Worm (Caenorhabditis elegans) whole organism, L1 larva: ENCODE results near the gene W04E12.7.

Source experiments
- C34B4.2 ChIP-seq: sonication (generic microtip); optimal IDR thresholded peaks from 2 replicates; lab custom pipeline; 2017; ENCODE audit warnings: mild to moderate bottlenecking, missing genetic modification characterization, missing compliant biosample characterization
- Y116A8C.19 ChIP-seq: sonication (generic microtip); optimal IDR thresholded peaks from 2 replicates; lab custom pipeline; 2016; ENCODE audit warnings: missing compliant biosample characterization, missing genetic modification characterization, borderline replicate concordance
- aha-1 ChIP-seq: fragments of 150-350 bp; optimal IDR thresholded peaks from 2 replicates; lab custom pipeline; 2014; ENCODE audit warnings: missing biosample characterization, missing genetic modification characterization
- ama-1 ChIP-seq: fragments of 150-350 bp; optimal IDR thresholded peaks from 2 replicates; lab custom pipeline; 2014
- ceh-8 ChIP-seq: fragments of 200-800 bp; sonication (Bioruptor generic); optimal IDR thresholded peaks from 2 replicates; lab custom pipeline; 2018; ENCODE audit warnings: mild to moderate bottlenecking, missing genetic modification characterization, moderate library complexity, missing compliant biosample characterization
- ceh-88 ChIP-seq: fragments of 200-800 bp; sonication (Bioruptor generic); IDR thresholded peaks from 2 replicates; pipeline ENCODE4 v1.3.6; 2022; ENCODE audit warnings: missing genetic modification characterization, missing compliant biosample characterization
- ceh-90 ChIP-seq: sonication (generic microtip); optimal IDR thresholded peaks from 2 replicates; lab custom pipeline; 2016; ENCODE audit warnings: missing genetic modification characterization, missing compliant biosample characterization
- ces-1 ChIP-seq: fragments of 150-350 bp; optimal IDR thresholded peaks from 2 replicates; lab custom pipeline; 2014; ENCODE audit warnings: missing biosample characterization, missing genetic modification reagents, missing genetic modification characterization
- dsc-1 ChIP-seq: sonication (generic microtip); optimal IDR thresholded peaks from 2 replicates; lab custom pipeline; 2016; ENCODE audit warnings: mild to moderate bottlenecking, missing genetic modification characterization, missing compliant biosample characterization
- egl-27 ChIP-seq, 2 experiments: fragments of 150-350 bp in 1 of 2; sonication (generic microtip); optimal IDR thresholded peaks; 3 replicates each; lab custom pipeline; 2017 to 2018; ENCODE audit warnings: missing biosample characterization in 2 of 2, missing genetic modification characterization in 2 of 2, missing genetic modification reagents in 2 of 2
- fkh-4 ChIP-seq: sonication (generic microtip); optimal IDR thresholded peaks from 2 replicates; lab custom pipeline; 2016; ENCODE audit warnings: missing compliant biosample characterization, missing genetic modification characterization, borderline replicate concordance
- fkh-8 ChIP-seq: sonication (generic microtip); optimal IDR thresholded peaks from 2 replicates; lab custom pipeline; 2016; ENCODE audit warnings: mild to moderate bottlenecking, missing genetic modification characterization, missing compliant biosample characterization
- fos-1 ChIP-seq: fragments of 150-350 bp; optimal IDR thresholded peaks from 2 replicates; lab custom pipeline; 2014; ENCODE audit warnings: missing biosample characterization, missing genetic modification characterization
- hpl-2 ChIP-seq: fragments of 150-350 bp; optimal IDR thresholded peaks from 2 replicates; lab custom pipeline; 2014; ENCODE audit warnings: missing biosample characterization, missing genetic modification reagents, missing genetic modification characterization
- isw-1 ChIP-seq: fragments of 200-800 bp; sonication (Bioruptor generic); IDR thresholded peaks from 2 replicates; pipeline ENCODE4 v1.3.6; 2022; ENCODE audit warnings: missing genetic modification characterization, missing compliant biosample characterization
- lin-15B ChIP-seq: fragments of 150-350 bp; sonication (generic microtip); optimal IDR thresholded peaks from 3 replicates; lab custom pipeline; 2014; ENCODE audit warnings: missing biosample characterization, missing genetic modification characterization
- lin-35 ChIP-seq, 2 experiments: fragments of 150-350 bp; optimal IDR thresholded peaks; 2 replicates each; lab custom pipeline; 2014; ENCODE audit warnings: missing biosample characterization in 2 of 2, missing genetic modification characterization in 2 of 2, missing genetic modification reagents in 2 of 2
- lsy-2 ChIP-seq, 2 experiments: fragments of 150-350 bp; optimal IDR thresholded peaks; 2 replicates each; lab custom pipeline; 2014; ENCODE audit warnings: missing biosample characterization in 2 of 2, missing genetic modification characterization in 2 of 2
- mab-9 ChIP-seq: fragments of 200-800 bp; sonication (Bioruptor generic); IDR thresholded peaks from 2 replicates; pipeline ENCODE4 v1.3.6; 2022; ENCODE audit warnings: missing genetic modification reagents, missing genetic modification characterization, missing compliant biosample characterization
- mep-1 ChIP-seq: fragments of 150-350 bp; optimal IDR thresholded peaks from 2 replicates; lab custom pipeline; 2014; ENCODE audit warnings: missing biosample characterization, missing genetic modification characterization
- nhr-11 ChIP-seq: fragments of 150-350 bp; optimal IDR thresholded peaks from 2 replicates; lab custom pipeline; 2014; ENCODE audit warnings: missing biosample characterization, missing genetic modification characterization
- nhr-12 ChIP-seq: sonication (generic microtip); optimal IDR thresholded peaks from 2 replicates; lab custom pipeline; 2017; ENCODE audit warnings: missing biosample characterization, missing genetic modification characterization
- nhr-19 ChIP-seq: fragments of 200-800 bp; sonication (Bioruptor generic); conservative IDR thresholded peaks from 2 replicates; pipeline ENCODE4 v1.3.6; 2022; ENCODE audit warnings: missing genetic modification characterization, missing compliant biosample characterization
- nhr-20 ChIP-seq: sonication (generic microtip); optimal IDR thresholded peaks from 2 replicates; lab custom pipeline; 2016; ENCODE audit warnings: mild to moderate bottlenecking, missing genetic modification characterization, missing compliant biosample characterization
- nhr-237 ChIP-seq: fragments of 150-350 bp; optimal IDR thresholded peaks from 2 replicates; lab custom pipeline; 2014; ENCODE audit warnings: missing biosample characterization, missing genetic modification characterization
- nhr-28 ChIP-seq: fragments of 150-350 bp; optimal IDR thresholded peaks from 2 replicates; lab custom pipeline; 2014; ENCODE audit warnings: missing biosample characterization, missing genetic modification characterization
- nhr-90 ChIP-seq: sonication (generic microtip); optimal IDR thresholded peaks from 2 replicates; lab custom pipeline; 2016; ENCODE audit warnings: mild to moderate bottlenecking, missing genetic modification characterization, missing compliant biosample characterization; ENCODE audit not compliant: poor library complexity
- pax-3 ChIP-seq: fragments of 200-800 bp; sonication (Bioruptor generic); optimal IDR thresholded peaks from 2 replicates; lab custom pipeline; 2018; ENCODE audit warnings: mild to moderate bottlenecking, missing genetic modification characterization, moderate library complexity, missing compliant biosample characterization
- pqm-1 ChIP-seq: sonication (generic microtip); optimal IDR thresholded peaks from 3 replicates; lab custom pipeline; 2017; ENCODE audit warnings: missing biosample characterization, missing genetic modification characterization
- skn-1 ChIP-seq: fragments of 150-350 bp; optimal IDR thresholded peaks from 2 replicates; lab custom pipeline; 2014; ENCODE audit warnings: missing biosample characterization, missing genetic modification characterization
- sox-4 ChIP-seq: sonication (generic microtip); optimal IDR thresholded peaks from 2 replicates; lab custom pipeline; 2016; ENCODE audit warnings: missing genetic modification characterization, missing compliant biosample characterization
- sup-37 ChIP-seq: fragments of 200-800 bp; sonication (Bioruptor generic); optimal IDR thresholded peaks from 2 replicates; lab custom pipeline; 2018; ENCODE audit warnings: mild to moderate bottlenecking, missing genetic modification characterization, missing compliant biosample characterization
- unc-130 ChIP-seq: fragments of 150-350 bp; optimal IDR thresholded peaks from 2 replicates; lab custom pipeline; 2017; ENCODE audit warnings: missing biosample characterization, missing genetic modification characterization, inconsistent platforms
- unc-30 ChIP-seq: sonication (generic microtip); optimal IDR thresholded peaks from 2 replicates; lab custom pipeline; 2017; ENCODE audit warnings: missing biosample characterization, missing genetic modification characterization
- unc-86 ChIP-seq: sonication (generic microtip); optimal IDR thresholded peaks from 2 replicates; lab custom pipeline; 2016; ENCODE audit warnings: missing genetic modification characterization, missing compliant biosample characterization
- unc-98 ChIP-seq: fragments of 200-800 bp; sonication (Bioruptor generic); IDR thresholded peaks from 2 replicates; pipeline ENCODE4 v1.3.6; 2022; ENCODE audit warnings: missing genetic modification characterization, missing compliant biosample characterization
- vab-15 ChIP-seq: sonication (generic microtip); optimal IDR thresholded peaks from 2 replicates; lab custom pipeline; 2017; ENCODE audit warnings: missing genotype, mild to moderate bottlenecking, missing genetic modification characterization, missing compliant biosample characterization
- zip-4 ChIP-seq: fragments of 200-800 bp; sonication (Bioruptor generic); optimal IDR thresholded peaks from 2 replicates; lab custom pipeline; 2018; ENCODE audit warnings: mild to moderate bottlenecking, missing genetic modification characterization, moderate library complexity, missing compliant biosample characterization

The W04E12.7 gene

DNA sequence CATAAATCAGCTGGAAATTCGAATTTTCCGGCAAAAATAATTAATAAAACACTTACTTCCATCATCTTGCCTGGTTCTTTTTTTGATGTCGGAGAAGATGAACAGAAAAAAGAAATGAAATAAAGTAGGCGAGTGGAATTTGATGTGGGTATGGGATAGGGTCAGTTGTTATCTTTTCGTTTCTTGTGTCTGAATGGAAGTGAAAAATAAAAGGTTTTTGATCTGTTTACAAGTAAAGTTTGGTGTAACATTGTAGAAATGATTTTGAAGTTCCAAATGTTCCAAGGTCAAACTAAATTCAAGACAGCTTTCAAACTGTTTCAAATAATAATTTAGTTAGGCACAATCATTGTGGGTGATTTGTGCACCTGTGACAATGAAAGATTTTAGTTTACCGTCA is at the start of gene W04E12.7:
Gene W04E12.7, minus strand, starts transcription at position 101 of the 400 bp plus-strand sequence.
- TF ChIP-seq ama-1 (lab: Kevin White, UChicago) (no peak), ces-1 (GFP tag; lab: Kevin White, UChicago) (no peak), fkh-4 (tag; lab: Kevin White, UChicago) (no peak), lsy-2 (tag; optimal IDR thresholded peaks at IDR 0.05; lab: Kevin White, UChicago) (no peak), isw-1 (GFP tag; lab: Robert Waterston, UW) (no peak), nhr-20 (tag; lab: Kevin White, UChicago) (no peak), nhr-11 (no peak), nhr-19 (GFP tag; lab: Robert Waterston, UW) (no peak), ceh-88 (GFP tag; lab: Robert Waterston, UW) (no peak), egl-27 (tag; optimal IDR thresholded peaks at IDR 0.05; lab: Kevin White, UChicago) (no peak), mep-1 (tag; lab: Kevin White, UChicago) (no peak), lin-15B (tag; lab: Kevin White, UChicago) (no peak), nhr-12 (tag; lab: Kevin White, UChicago) (no peak)

DNA sequence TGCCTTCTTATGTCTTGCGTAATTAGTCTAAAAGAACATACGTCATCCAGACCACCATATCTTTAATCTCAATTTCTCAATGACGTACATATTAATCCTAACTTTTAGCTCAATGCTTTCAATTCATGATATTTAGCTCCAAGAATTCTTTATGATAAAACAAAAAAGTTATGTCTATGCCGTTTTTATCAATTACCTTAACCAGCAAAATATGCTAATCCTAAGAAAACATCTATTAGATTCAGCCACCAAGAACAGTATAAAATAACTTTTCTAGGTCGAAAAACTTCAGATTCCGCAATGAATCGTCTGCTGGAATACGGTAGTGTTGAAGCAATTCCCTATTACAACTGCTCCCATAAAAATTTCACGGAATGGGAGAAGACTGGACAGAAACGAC is 46.5 kb upstream of the W04E12.7 start, which contains the start of gene srt-45:
Gene srt-45, plus strand, starts transcription at position 301 of the 400 bp plus-strand sequence.
- TF ChIP-seq hpl-2 (GFP tag; lab: Kevin White, UChicago) = no peak
- TF ChIP-seq lsy-2 (tag; optimal IDR thresholded peaks at IDR 0.05; lab: Kevin White, UChicago) = no peak
- no peak for TF ChIP-seq lin-35 (GFP tag; optimal IDR thresholded peaks at IDR 0.05; lab: Kevin White, UChicago)
- no peak for TF ChIP-seq unc-130 (tag; lab: Kevin White, UChicago)
- no peak for TF ChIP-seq sox-4 (tag; lab: Kevin White, UChicago)
- TF ChIP-seq nhr-237 = no peak
- no peak for TF ChIP-seq C34B4.2
- TF ChIP-seq skn-1 (tag; lab: Kevin White, UChicago) = no peak
- no peak for TF ChIP-seq fos-1 (tag; lab: Kevin White, UChicago)
- no peak for TF ChIP-seq sup-37
- no peak for TF ChIP-seq mep-1 (tag; lab: Kevin White, UChicago)
- TF ChIP-seq ceh-8 (GFP tag; lab: Kevin White, UChicago) = no peak
- no peak for TF ChIP-seq aha-1

DNA sequence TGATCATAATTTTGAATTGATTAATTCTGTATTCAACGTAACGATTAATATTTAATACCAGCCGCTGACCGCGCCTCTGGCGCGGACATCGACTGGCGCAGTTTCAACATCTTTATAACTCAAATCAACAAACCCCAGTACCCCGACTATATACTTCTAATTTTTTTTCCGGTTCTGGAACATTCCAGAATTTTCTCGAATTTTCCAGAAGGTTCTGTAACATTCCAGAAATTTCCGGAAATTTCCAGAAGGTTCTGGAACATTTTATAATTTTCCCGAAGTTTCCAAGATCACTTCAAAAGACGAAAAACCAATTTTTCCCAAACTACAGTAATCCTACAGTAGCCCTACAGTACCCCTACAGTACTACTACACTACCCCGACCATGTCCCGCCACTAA is 41.9 kb upstream of the W04E12.7 start:
- no peak for TF ChIP-seq dsc-1 (tag; lab: Kevin White, UChicago)
- TF ChIP-seq fkh-8 (tag; lab: Kevin White, UChicago) = no peak
- no peak for TF ChIP-seq isw-1 (GFP tag; lab: Robert Waterston, UW)
- no peak for TF ChIP-seq fkh-4 (tag; lab: Kevin White, UChicago)
- TF ChIP-seq unc-98 = no peak

DNA sequence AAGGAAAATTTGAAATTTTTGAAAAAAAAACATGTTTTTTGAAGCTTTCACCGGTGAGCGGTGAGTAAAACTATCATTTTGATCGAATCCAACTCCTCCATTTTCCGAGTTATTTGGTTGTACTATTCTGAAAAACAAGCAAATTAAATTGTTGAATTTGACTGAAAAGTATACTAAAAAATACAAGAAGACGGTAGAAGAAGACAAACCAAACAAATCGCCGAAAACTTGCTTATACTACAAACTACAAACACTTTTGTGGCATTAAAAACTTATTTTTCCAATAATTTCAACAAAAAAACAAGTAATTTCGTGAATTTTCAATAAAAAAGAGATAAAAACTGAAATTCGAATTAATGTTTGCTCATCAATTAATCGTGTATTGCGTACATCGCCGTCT is 41.2 kb upstream of the W04E12.7 start, which contains the start of gene fbxa-194:
Gene fbxa-194, minus strand, starts transcription at position 101 of the 400 bp plus-strand sequence.
- TF ChIP-seq vab-15 (tag; lab: Kevin White, UChicago) (no peak), mab-9 (GFP tag; lab: Robert Waterston, UW) (no peak), unc-30 (no peak), unc-86 (no peak), pqm-1 (no peak), ceh-90 (tag; lab: Kevin White, UChicago) (no peak), nhr-237 (no peak), nhr-90 (no peak), pax-3 (tag; lab: Kevin White, UChicago) (no peak), nhr-28 (tag; lab: Kevin White, UChicago) (no peak), Y116A8C.19 (tag; lab: Kevin White, UChicago) (no peak), zip-4 (no peak)
